Fruit fly (Drosophila melanogaster): ENCODE results near the gene CG13101.
A peak's percentile ranks its signal among the peaks of the same experiment; 100 is the strongest.

Gene CG13101

DNA sequence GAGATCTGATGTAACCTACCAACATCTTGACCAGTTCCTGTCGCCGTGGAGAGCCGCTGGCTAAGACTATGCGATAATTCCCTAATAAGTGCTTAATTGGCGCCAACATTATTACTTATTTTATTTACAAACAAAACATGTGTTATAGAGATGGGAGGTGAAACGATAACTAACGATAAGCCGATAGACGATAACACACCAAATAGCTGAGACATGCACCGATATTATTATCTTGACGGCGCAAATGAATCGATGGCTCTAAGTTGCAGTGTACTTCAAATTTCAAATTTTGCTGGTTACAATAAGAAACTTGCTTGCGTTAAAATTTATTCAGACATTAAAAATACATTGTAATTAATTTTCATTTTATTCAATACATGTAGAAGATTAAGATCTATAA lies 41.6 kb downstream of the CG13101 start, which contains the start of gene CG9515 (continued):
- TF ChIP-seq eve (GFP tag; optimal IDR thresholded peaks at IDR 0.05), result peak in 1 of 2 experiments; percentile 17
- no peak for TF ChIP-seq CG10147 (GFP tag; optimal IDR thresholded peaks at IDR 0.05)
- TF ChIP-seq ranshi (GFP tag; IDR thresholded peaks at IDR 0.05), result no peak
- TF ChIP-seq CG8478 (optimal IDR thresholded peaks at IDR 0.05), result no peak
- no peak for TF ChIP-seq MTF-1 (GFP tag; optimal IDR thresholded peaks at IDR 0.05; ENCODE audit: borderline replicate concordance)
- peak in 1 of 2 experiments; percentile 19 for TF ChIP-seq Pdp1 (GFP tag; optimal IDR thresholded peaks at IDR 0.05)
- TF ChIP-seq h (optimal IDR thresholded peaks at IDR 0.05), result no peak
- TF ChIP-seq Spps (tag; optimal IDR thresholded peaks at IDR 0.05), result no peak
- TF ChIP-seq Ets65A (GFP tag), result peak; percentile 83
- no peak for TF ChIP-seq CG18599 (GFP tag; optimal IDR thresholded peaks at IDR 0.05)
- peak; percentile 78 for TF ChIP-seq CG17186 (GFP tag; optimal IDR thresholded peaks at IDR 0.05)
- no peak for TF ChIP-seq emc (GFP tag; optimal IDR thresholded peaks at IDR 0.05)
- TF ChIP-seq cad (GFP tag; optimal IDR thresholded peaks at IDR 0.05), result no peak
- peak; percentile 24 for TF ChIP-seq CG2120 (GFP tag; optimal IDR thresholded peaks at IDR 0.05)
- TF ChIP-seq hbn (GFP tag; IDR thresholded peaks at IDR 0.05; ENCODE audit: partially characterized antibody), result peak; percentile 74
- TF ChIP-seq CG12942 (GFP tag; optimal IDR thresholded peaks at IDR 0.05), result no peak
- no peak for TF ChIP-seq CG4854 (GFP tag; optimal IDR thresholded peaks at IDR 0.05)
- TF ChIP-seq CG12219 (GFP tag; optimal IDR thresholded peaks at IDR 0.05), result no peak
- no peak for TF ChIP-seq dmrt99B (tag; optimal IDR thresholded peaks at IDR 0.05)
- TF ChIP-seq vnd (GFP tag; IDR thresholded peaks at IDR 0.05; ENCODE audit: partially characterized antibody), result peak; percentile 69
- no peak for TF ChIP-seq Bdp1 (GFP tag; optimal IDR thresholded peaks at IDR 0.05)
- TF ChIP-seq z (GFP tag; IDR thresholded peaks at IDR 0.05), result no peak
- TF ChIP-seq CG12236 (GFP tag; optimal IDR thresholded peaks at IDR 0.05), result no peak
- TF ChIP-seq CG4404 (GFP tag; IDR thresholded peaks at IDR 0.05), result no peak
- TF ChIP-seq HLH4C (GFP tag; IDR thresholded peaks at IDR 0.05; ENCODE audit: partially characterized antibody), result peak; percentile 98
- no peak for TF ChIP-seq ara (GFP tag; IDR thresholded peaks at IDR 0.05)
- no peak for TF ChIP-seq pan (optimal IDR thresholded peaks at IDR 0.05)
- TF ChIP-seq pan (GFP tag; optimal IDR thresholded peaks at IDR 0.05 in 1 of 2, IDR thresholded peaks at IDR 0.05 in 1 of 2), result no peak
- TF ChIP-seq Atf-2 (GFP tag; optimal IDR thresholded peaks at IDR 0.05), result no peak
- TF ChIP-seq CG12659 (GFP tag; optimal IDR thresholded peaks at IDR 0.05), result peak; percentile 71
- no peak for TF ChIP-seq HmgD (GFP tag; optimal IDR thresholded peaks at IDR 0.05)
- TF ChIP-seq abd-A (tag; optimal IDR thresholded peaks at IDR 0.05), result no peak
- no peak for TF ChIP-seq yki (optimal IDR thresholded peaks at IDR 0.05)
- TF ChIP-seq CG17829 (tag; optimal IDR thresholded peaks at IDR 0.05), result peak; percentile 30
- TF ChIP-seq CG8281 (tag; optimal IDR thresholded peaks at IDR 0.05), result no peak
- no peak for TF ChIP-seq Ravus (GFP tag; IDR thresholded peaks at IDR 0.05)
- TF ChIP-seq CG1647 (GFP tag; optimal IDR thresholded peaks at IDR 0.05), result no peak
- peak; percentile 80 for TF ChIP-seq Myb (GFP tag; optimal IDR thresholded peaks at IDR 0.05)
- TF ChIP-seq fru (optimal IDR thresholded peaks at IDR 0.05), result no peak
- TF ChIP-seq CG2678 (tag; optimal IDR thresholded peaks at IDR 0.05), result no peak
- TF ChIP-seq crp (GFP tag; optimal IDR thresholded peaks at IDR 0.05), result peak; percentile 37 to 85
- TF ChIP-seq inv (GFP tag; IDR thresholded peaks at IDR 0.05; ENCODE audit: partially characterized antibody), result peak; percentile 70
- TF ChIP-seq CG17568 (GFP tag; optimal IDR thresholded peaks at IDR 0.05), result no peak
- TF ChIP-seq twi (tag; optimal IDR thresholded peaks at IDR 0.05), result peak; percentile 38
- no peak for TF ChIP-seq CG11093 (GFP tag; IDR thresholded peaks at IDR 0.05)
- no peak for TF ChIP-seq jumu (GFP tag; optimal IDR thresholded peaks at IDR 0.05)
- peak; percentile 97 for TF ChIP-seq CG7963 (GFP tag; IDR thresholded peaks at IDR 0.05; ENCODE audit: partially characterized antibody)
- TF ChIP-seq scrt (GFP tag; optimal IDR thresholded peaks at IDR 0.05), result no peak
- no peak for TF ChIP-seq sc (optimal IDR thresholded peaks at IDR 0.05)
- TF ChIP-seq sc (GFP tag; optimal IDR thresholded peaks at IDR 0.05), result no peak
- no peak for TF ChIP-seq CG17612 (GFP tag; IDR thresholded peaks at IDR 0.05)
- peak; percentile 83 for TF ChIP-seq ato (GFP tag; IDR thresholded peaks at IDR 0.05; ENCODE audit: partially characterized antibody)
- TF ChIP-seq gcm (GFP tag; optimal IDR thresholded peaks at IDR 0.05), result peak; percentile 10
